Fruit fly (Drosophila melanogaster) whole organism, embryonic: ENCODE measurements around the gene CG31897.
A peak's percentile ranks its signal among the peaks of the same experiment; 100 is the strongest.

ENCODE experiments used
- Antp ChIP-seq: fragments of 200-800 bp; sonication (Bioruptor generic); optimal IDR thresholded peaks from 3 replicates; lab custom pipeline; 2016; ENCODE audit warnings: missing biosample characterization, missing genetic modification characterization
- BEAF-32 ChIP-seq: fragments of 200-800 bp; sonication (Bioruptor generic); optimal IDR thresholded peaks from 3 replicates; lab custom pipeline; 2017; ENCODE audit warnings: missing biosample characterization, missing genetic modification characterization, mild to moderate bottlenecking, moderate library complexity, missing genetic modification reagents
- CG10274 ChIP-seq: fragments of 200-800 bp; sonication (Bioruptor generic); optimal IDR thresholded peaks from 3 replicates; lab custom pipeline; 2017; ENCODE audit warnings: missing biosample characterization, mild to moderate bottlenecking, missing genetic modification characterization
- CG11560 ChIP-seq: fragments of 200-800 bp; sonication (Bioruptor generic); IDR thresholded peaks from 3 replicates; pipeline ENCODE4 v1.3.6; 2022; ENCODE audit warnings: missing biosample characterization, missing genetic modification characterization
- CG11723 ChIP-seq: fragments of 200-800 bp; sonication (Bioruptor generic); optimal IDR thresholded peaks from 2 replicates; lab custom pipeline; 2017; ENCODE audit warnings: missing biosample characterization, mild to moderate bottlenecking, missing genetic modification characterization
- CG12299 ChIP-seq: fragments of 200-800 bp; sonication (Bioruptor generic); optimal IDR thresholded peaks from 2 replicates; lab custom pipeline; 2018; ENCODE audit warnings: missing biosample characterization, mild to moderate bottlenecking, missing genetic modification characterization
- CG15514 ChIP-seq: fragments of 200-800 bp; sonication (Bioruptor generic); optimal IDR thresholded peaks from 3 replicates; lab custom pipeline; 2017; ENCODE audit warnings: missing biosample characterization, missing genetic modification characterization, mild to moderate bottlenecking, moderate library complexity, missing genetic modification reagents
- CG2129 ChIP-seq: fragments of 200-800 bp; sonication (Bioruptor generic); IDR thresholded peaks from 2 replicates; pipeline ENCODE4 v1.3.6; 2022; ENCODE audit warnings: missing biosample characterization, missing genetic modification characterization; ENCODE audit not compliant: partially characterized antibody
- CG30020 ChIP-seq: fragments of 200-800 bp; optimal IDR thresholded peaks from 2 replicates; lab custom pipeline; 2019; ENCODE audit warnings: missing biosample characterization, mild to moderate bottlenecking, missing genetic modification characterization, moderate library complexity
- CG34224 ChIP-seq: fragments of 200-800 bp; sonication (Bioruptor generic); IDR thresholded peaks from 3 replicates; pipeline ENCODE4 v1.3.6; 2022; ENCODE audit warnings: missing biosample characterization, missing genetic modification characterization; ENCODE audit not compliant: partially characterized antibody
- CG3726 ChIP-seq: fragments of 200-800 bp; sonication (Bioruptor generic); IDR thresholded peaks from 3 replicates; pipeline ENCODE4, ENCODE4 v1.3.6; 2022; ENCODE audit warnings: missing biosample characterization, missing genetic modification characterization
- CG3995 ChIP-seq: fragments of 200-800 bp; sonication (Bioruptor generic); optimal IDR thresholded peaks from 3 replicates; lab custom pipeline; 2016; ENCODE audit warnings: missing biosample characterization, missing genetic modification characterization
- CG4617 ChIP-seq: fragments of 200-800 bp; sonication (Bioruptor generic); optimal IDR thresholded peaks from 3 replicates; lab custom pipeline; 2016; ENCODE audit warnings: missing biosample characterization, missing genetic modification characterization, borderline replicate concordance
- CG4707 ChIP-seq: fragments of 200-800 bp; sonication (Bioruptor generic); optimal IDR thresholded peaks from 2 replicates; lab custom pipeline; 2018; ENCODE audit warnings: missing biosample characterization, mild to moderate bottlenecking, missing genetic modification characterization, moderate library complexity
- CG7372 ChIP-seq: fragments of 200-800 bp; sonication (Bioruptor generic); IDR thresholded peaks from 2 replicates; pipeline ENCODE4 v1.3.6; 2022; ENCODE audit warnings: missing biosample characterization, missing genetic modification characterization
- CG7839 ChIP-seq: fragments of 200-800 bp; sonication (Bioruptor generic); optimal IDR thresholded peaks from 3 replicates; lab custom pipeline; 2018; ENCODE audit warnings: missing biosample characterization, mild to moderate bottlenecking, missing genetic modification characterization, moderate library complexity
- CG8944 ChIP-seq: fragments of 200-800 bp; sonication (Bioruptor generic); optimal IDR thresholded peaks from 3 replicates; lab custom pipeline; 2016; ENCODE audit warnings: missing biosample characterization, missing genetic modification characterization
- CG9215 ChIP-seq: fragments of 200-800 bp; sonication (Bioruptor generic); IDR thresholded peaks from 2 replicates; pipeline ENCODE4 v1.3.6; 2022; ENCODE audit warnings: missing biosample characterization, missing genetic modification characterization
- CG9727 ChIP-seq: fragments of 200-800 bp; sonication (Bioruptor generic); optimal IDR thresholded peaks from 3 replicates; lab custom pipeline; 2017; ENCODE audit warnings: missing biosample characterization, mild to moderate bottlenecking, missing genetic modification characterization
- Kr ChIP-seq: fragments of 200-800 bp; sonication (Bioruptor generic); optimal IDR thresholded peaks from 2 replicates; lab custom pipeline; 2017; ENCODE audit warnings: missing biosample characterization, mild to moderate bottlenecking, missing genetic modification characterization
- MBD-R2 ChIP-seq: fragments of 200-800 bp; sonication (Bioruptor generic); IDR thresholded peaks from 2 replicates; pipeline ENCODE4 v1.3.6; 2022; ENCODE audit warnings: missing biosample characterization, missing genetic modification characterization
- MTF-1 ChIP-seq: fragments of 200-800 bp; sonication (Bioruptor generic); optimal IDR thresholded peaks from 2 replicates; lab custom pipeline; 2018; ENCODE audit warnings: missing biosample characterization, mild to moderate bottlenecking, missing genetic modification characterization, borderline replicate concordance
- Mes4 ChIP-seq: fragments of 200-800 bp; sonication (Bioruptor generic); optimal IDR thresholded peaks from 2 replicates; lab custom pipeline; 2016; ENCODE audit warnings: missing biosample characterization, missing genetic modification characterization
- Nf-YB ChIP-seq: fragments of 200-800 bp; sonication (Bioruptor generic); optimal IDR thresholded peaks from 3 replicates; lab custom pipeline; 2019; ENCODE audit warnings: missing biosample characterization, mild to moderate bottlenecking, missing genetic modification characterization, moderate library complexity
- Ravus ChIP-seq: fragments of 200-800 bp; sonication (Bioruptor generic); IDR thresholded peaks from 2 replicates; pipeline ENCODE4 v1.3.6; 2022; ENCODE audit warnings: missing biosample characterization, missing genetic modification characterization
- Stat92E ChIP-seq, 3 experiments: fragments of >200 bp in 2 of 3; fragments of 200-800 bp in 1 of 3; sonication (Bioruptor generic) in 1 of 3; optimal IDR thresholded peaks; 2 replicates each; lab custom pipeline; 2017 to 2019; ENCODE audit warnings: missing biosample characterization in 3 of 3, missing genetic modification characterization in 3 of 3, mild to moderate bottlenecking in 1 of 3, moderate library complexity in 1 of 3
- YL-1 ChIP-seq: fragments of 200-800 bp; sonication (Bioruptor generic); optimal IDR thresholded peaks from 3 replicates; lab custom pipeline; 2017; ENCODE audit warnings: missing biosample characterization, mild to moderate bottlenecking, missing genetic modification characterization
- bowl ChIP-seq: fragments of 200-800 bp; sonication (Bioruptor generic); IDR thresholded peaks from 2 replicates; pipeline ENCODE4 v1.3.6; 2022; ENCODE audit warnings: missing biosample characterization, missing genetic modification characterization
- crp ChIP-seq, 2 experiments: fragments of 200-800 bp; sonication (Bioruptor generic); optimal IDR thresholded peaks; 2 replicates in 1 of 2; 3 replicates in 1 of 2; lab custom pipeline; 2017; ENCODE audit warnings: missing biosample characterization in 2 of 2, missing genetic modification characterization in 2 of 2, mild to moderate bottlenecking in 1 of 2, moderate library complexity in 1 of 2
- da ChIP-seq: fragments of 200-800 bp; sonication (Bioruptor generic); optimal IDR thresholded peaks from 2 replicates; lab custom pipeline; 2016; ENCODE audit warnings: missing biosample characterization, missing genetic modification characterization
- disco-r ChIP-seq: fragments of 200-800 bp; sonication (Bioruptor generic); optimal IDR thresholded peaks from 2 replicates; lab custom pipeline; 2016; ENCODE audit warnings: missing biosample characterization, missing genetic modification characterization
- dpn ChIP-seq, 2 experiments: fragments of 200-800 bp; sonication (Bioruptor generic); optimal IDR thresholded peaks; 3 replicates each; lab custom pipeline; 2016; ENCODE audit warnings: missing biosample characterization in 2 of 2, missing genetic modification characterization in 2 of 2
- exex ChIP-seq: fragments of 200-800 bp; sonication (Bioruptor generic); optimal IDR thresholded peaks from 4 replicates; lab custom pipeline; 2018; ENCODE audit warnings: missing biosample characterization, mild to moderate bottlenecking, missing genetic modification characterization, moderate library complexity
- fd64A ChIP-seq: fragments of 200-800 bp; sonication (Bioruptor generic); optimal IDR thresholded peaks from 3 replicates; lab custom pipeline; 2018; ENCODE audit warnings: missing biosample characterization, mild to moderate bottlenecking, missing genetic modification characterization
- fd96Cb ChIP-seq: fragments of 200-800 bp; sonication (Bioruptor generic); optimal IDR thresholded peaks from 2 replicates; lab custom pipeline; 2018; ENCODE audit warnings: missing biosample characterization, mild to moderate bottlenecking, missing genetic modification characterization, moderate library complexity
- fu2 ChIP-seq: fragments of 200-800 bp; sonication (Bioruptor generic); optimal IDR thresholded peaks from 2 replicates; lab custom pipeline; 2016; ENCODE audit warnings: missing biosample characterization, missing genetic modification characterization
- lab ChIP-seq: fragments of 200-800 bp; sonication (Bioruptor generic); optimal IDR thresholded peaks from 3 replicates; lab custom pipeline; 2017; ENCODE audit warnings: missing biosample characterization, missing genetic modification characterization, mild to moderate bottlenecking, moderate library complexity, missing genetic modification reagents
- lbe ChIP-seq: fragments of 200-800 bp; sonication (Bioruptor generic); optimal IDR thresholded peaks from 2 replicates; lab custom pipeline; 2016; ENCODE audit warnings: missing biosample characterization, mild to moderate bottlenecking, missing genetic modification characterization
- lmd ChIP-seq: fragments of 200-800 bp; sonication (Bioruptor generic); IDR thresholded peaks from 2 replicates; pipeline ENCODE4 v1.3.6; 2022; ENCODE audit warnings: missing biosample characterization, missing genetic modification characterization
- maf-S ChIP-seq: fragments of 200-800 bp; sonication (Bioruptor generic); optimal IDR thresholded peaks from 2 replicates; lab custom pipeline; 2016; ENCODE audit warnings: missing biosample characterization, missing genetic modification characterization
- p53 ChIP-seq: fragments of 200-800 bp; sonication (Bioruptor generic); optimal IDR thresholded peaks from 2 replicates; lab custom pipeline; 2016; ENCODE audit warnings: missing biosample characterization, missing genetic modification characterization
- pho ChIP-seq: fragments of 200-800 bp; sonication (Bioruptor generic); optimal IDR thresholded peaks from 2 replicates; lab custom pipeline; 2016; ENCODE audit warnings: missing biosample characterization, missing genetic modification characterization
- pnt ChIP-seq: fragments of 200-800 bp; sonication (Bioruptor generic); optimal IDR thresholded peaks from 3 replicates; lab custom pipeline; 2016; ENCODE audit warnings: missing biosample characterization, missing genetic modification characterization
- pros ChIP-seq: fragments of 200-800 bp; sonication (Bioruptor generic); optimal IDR thresholded peaks from 3 replicates; lab custom pipeline; 2019; ENCODE audit warnings: missing biosample characterization, mild to moderate bottlenecking, missing genetic modification characterization, moderate library complexity
- sd ChIP-seq: fragments of 200-800 bp; sonication (Bioruptor generic); optimal IDR thresholded peaks from 3 replicates; lab custom pipeline; 2018; ENCODE audit warnings: missing biosample characterization, mild to moderate bottlenecking, missing genetic modification characterization, moderate library complexity
- sob ChIP-seq: fragments of 200-800 bp; sonication (Bioruptor generic); IDR thresholded peaks from 2 replicates; pipeline ENCODE4 v1.3.6; 2022; ENCODE audit warnings: missing biosample characterization, missing genetic modification characterization
- ssp ChIP-seq: fragments of 200-800 bp; sonication (Bioruptor generic); IDR thresholded peaks from 2 replicates; pipeline ENCODE4 v1.3.6; 2022; ENCODE audit warnings: missing biosample characterization, missing genetic modification characterization
- tx ChIP-seq: fragments of 200-800 bp; sonication (Bioruptor generic); optimal IDR thresholded peaks from 2 replicates; lab custom pipeline; 2016; ENCODE audit warnings: missing biosample characterization, missing genetic modification characterization
- wdn ChIP-seq: fragments of 200-800 bp; sonication (Bioruptor generic); IDR thresholded peaks from 2 replicates; pipeline ENCODE4 v1.3.6; 2022; ENCODE audit warnings: missing biosample characterization, missing genetic modification characterization
- zf30C ChIP-seq: fragments of 200-800 bp; sonication (Bioruptor generic); optimal IDR thresholded peaks from 3 replicates; lab custom pipeline; 2018; ENCODE audit warnings: missing biosample characterization, mild to moderate bottlenecking, missing genetic modification characterization

Gene CG31897

DNA sequence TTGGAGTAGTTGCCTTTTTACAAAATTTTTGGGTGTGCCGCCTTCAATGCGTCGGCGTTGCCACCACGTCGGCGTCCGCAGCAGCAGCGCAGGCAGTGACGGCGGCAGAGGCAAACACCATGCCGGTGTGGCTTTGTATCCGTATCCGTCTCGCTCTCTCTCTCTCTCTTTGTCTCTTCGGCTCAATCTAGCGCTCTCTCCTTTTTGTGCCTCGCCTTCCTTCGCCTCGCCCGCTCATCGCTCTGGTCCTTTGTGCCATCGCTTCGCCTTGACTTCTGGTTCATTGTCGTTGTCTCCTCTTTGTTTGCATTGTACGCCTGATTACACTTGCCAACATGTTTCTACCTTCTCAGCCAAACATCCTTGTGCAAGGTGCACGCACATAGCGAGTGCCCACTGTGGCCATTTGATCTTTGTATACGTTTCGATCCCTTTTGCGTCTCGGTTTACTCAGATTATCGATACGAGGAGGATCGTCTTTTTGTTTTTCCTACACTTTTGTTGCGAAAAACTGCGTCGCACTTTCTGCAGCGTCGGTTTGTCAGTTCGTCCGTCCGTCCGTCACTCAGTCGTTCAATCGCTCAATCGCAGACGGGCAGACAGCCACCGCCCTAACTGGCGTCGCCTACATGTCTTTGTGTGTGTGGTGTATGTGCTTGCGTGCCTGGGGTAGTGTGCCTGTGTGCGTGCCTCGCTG, 25.7 kb upstream of the CG31897 start (continued):
- TF ChIP-seq lmd (GFP tag; lab: Robert Waterston, UW) (no peak), exex (tag; lab: Kevin White, UChicago) (no peak), pho (GFP tag; lab: Kevin White, UChicago) (no peak), Stat92E (GFP tag; optimal IDR thresholded peaks at IDR 0.05; lab: Kevin White, UChicago) (no peak), zf30C (GFP tag; lab: Kevin White, UChicago) (no peak), CG3726 (GFP tag; lab: Robert Waterston, UW) (no peak), CG15514 (GFP tag; lab: Kevin White, UChicago) (no peak), da (GFP tag; lab: Kevin White, UChicago) (no peak), bowl (no peak), CG34224 (no peak), pros (GFP tag; lab: Kevin White, UChicago) (peak; percentile 89), Ravus (GFP tag; lab: Robert Waterston, UW) (no peak), CG2129 (GFP tag; lab: Robert Waterston, UW) (no peak), CG11560 (no peak), disco-r (GFP tag; lab: Kevin White, UChicago) (no peak), CG7839 (tag; lab: Kevin White, UChicago) (no peak), fd64A (GFP tag; lab: Kevin White, UChicago) (no peak), BEAF-32 (no peak), dpn (GFP tag; optimal IDR thresholded peaks at IDR 0.05; lab: Kevin White, UChicago) (peak in 1 of 2 experiments; percentile 1), crp (GFP tag; optimal IDR thresholded peaks at IDR 0.05; lab: Kevin White, UChicago) (no peak), CG9727 (GFP tag; lab: Kevin White, UChicago) (peak; percentile 22), ssp (GFP tag; lab: Robert Waterston, UW) (no peak), lab (GFP tag; lab: Kevin White, UChicago) (no peak), fu2 (GFP tag; lab: Kevin White, UChicago) (no peak), maf-S (no peak), Antp (GFP tag; lab: Kevin White, UChicago) (peak; percentile 9), CG12299 (no peak), CG4617 (GFP tag; lab: Kevin White, UChicago) (no peak), wdn (GFP tag; lab: Robert Waterston, UW) (no peak), CG4707 (GFP tag; lab: Kevin White, UChicago) (no peak), Kr (no peak), CG7372 (GFP tag; lab: Robert Waterston, UW) (no peak), CG10274 (GFP tag; lab: Kevin White, UChicago) (no peak), sob (no peak), p53 (GFP tag; lab: Kevin White, UChicago) (no peak), fd96Cb (tag; lab: Kevin White, UChicago) (no peak), Nf-YB (GFP tag; lab: Kevin White, UChicago) (no peak), CG3995 (GFP tag; lab: Kevin White, UChicago) (no peak), CG11723 (GFP tag; lab: Kevin White, UChicago) (no peak), sd (no peak), lbe (peak; percentile 55), MTF-1 (GFP tag; lab: Kevin White, UChicago) (no peak), CG8944 (GFP tag; lab: Kevin White, UChicago) (no peak), Mes4 (GFP tag; lab: Kevin White, UChicago) (no peak), pnt (GFP tag; lab: Kevin White, UChicago) (no peak), tx (GFP tag; lab: Kevin White, UChicago) (no peak), MBD-R2 (GFP tag; lab: Robert Waterston, UW) (no peak), YL-1 (GFP tag; lab: Kevin White, UChicago) (peak; percentile 17), CG30020 (no peak), CG9215 (no peak)
